Worm (Caenorhabditis elegans) whole organism, L1 larva: Measurements from ENCODE around the gene B0303.4.

Source experiments
- aha-1 ChIP-seq: fragments of 150-350 bp; optimal IDR thresholded peaks from 2 replicates; lab custom pipeline; 2014; ENCODE audit warnings: missing biosample characterization, missing genetic modification characterization
- alr-1 ChIP-seq: fragments of 200-800 bp; sonication (Bioruptor generic); optimal IDR thresholded peaks from 2 replicates; lab custom pipeline; 2018; ENCODE audit warnings: borderline replicate concordance, mild to moderate bottlenecking, missing genetic modification characterization, missing compliant biosample characterization
- aly-2 ChIP-seq: fragments of 150-350 bp; optimal IDR thresholded peaks from 2 replicates; lab custom pipeline; 2014; ENCODE audit warnings: missing biosample characterization, missing genetic modification characterization
- ceh-63 ChIP-seq: fragments of 200-800 bp; sonication (Bioruptor generic); optimal IDR thresholded peaks from 2 replicates; lab custom pipeline; 2018; ENCODE audit warnings: mild to moderate bottlenecking, missing genetic modification characterization, missing compliant biosample characterization
- ceh-8 ChIP-seq: fragments of 200-800 bp; sonication (Bioruptor generic); optimal IDR thresholded peaks from 2 replicates; lab custom pipeline; 2018; ENCODE audit warnings: mild to moderate bottlenecking, missing genetic modification characterization, moderate library complexity, missing compliant biosample characterization
- ceh-82 ChIP-seq, 3 experiments: fragments of 150-350 bp in 1 of 3; sonication (generic microtip) in 2 of 3; optimal IDR thresholded peaks; 2 replicates each; lab custom pipeline; 2014 to 2017; ENCODE audit warnings: missing biosample characterization in 3 of 3, missing genetic modification characterization in 3 of 3
- dsc-1 ChIP-seq: sonication (generic microtip); optimal IDR thresholded peaks from 2 replicates; lab custom pipeline; 2016; ENCODE audit warnings: mild to moderate bottlenecking, missing genetic modification characterization, missing compliant biosample characterization
- efl-1 ChIP-seq, 4 experiments: fragments of 150-350 bp; optimal IDR thresholded peaks in 3 of 4; peaks in 1 of 4; 1 replicate in 1 of 4; 2 replicates in 3 of 4; lab custom pipeline; 2014; ENCODE audit warnings: missing biosample characterization in 2 of 4, missing genetic modification characterization in 2 of 4, missing genetic modification reagents in 2 of 4
- efl-3 ChIP-seq: fragments of 200-800 bp; sonication (Bioruptor generic); optimal IDR thresholded peaks from 2 replicates; lab custom pipeline; 2018; ENCODE audit warnings: mild to moderate bottlenecking, missing genetic modification characterization, missing compliant biosample characterization
- egl-13 ChIP-seq: sonication (generic microtip); optimal IDR thresholded peaks from 2 replicates; lab custom pipeline; 2016; ENCODE audit warnings: missing genotype, missing genetic modification reagents, missing genetic modification characterization, missing compliant biosample characterization
- elt-2 ChIP-seq: sonication (generic microtip); optimal IDR thresholded peaks from 2 replicates; lab custom pipeline; 2016; ENCODE audit warnings: missing genetic modification characterization, mild to moderate bottlenecking, inconsistent platforms, missing compliant biosample characterization, missing genetic modification reagents
- elt-3 ChIP-seq, 6 experiments: fragments of 150-350 bp in 1 of 6; sonication (generic microtip); optimal IDR thresholded peaks; 2 replicates each; lab custom pipeline; 2017 to 2018; ENCODE audit warnings: missing biosample characterization in 6 of 6, missing genetic modification characterization in 6 of 6, inconsistent platforms in 1 of 6
- fkh-4 ChIP-seq: sonication (generic microtip); optimal IDR thresholded peaks from 2 replicates; lab custom pipeline; 2016; ENCODE audit warnings: missing compliant biosample characterization, missing genetic modification characterization, borderline replicate concordance
- fkh-8 ChIP-seq: sonication (generic microtip); optimal IDR thresholded peaks from 2 replicates; lab custom pipeline; 2016; ENCODE audit warnings: mild to moderate bottlenecking, missing genetic modification characterization, missing compliant biosample characterization
- grh-1 ChIP-seq: fragments of 200-800 bp; sonication (Bioruptor generic); IDR thresholded peaks from 2 replicates; pipeline ENCODE4 v1.3.6; 2022; ENCODE audit warnings: missing genetic modification reagents, missing genetic modification characterization, missing compliant biosample characterization
- hlh-17 ChIP-seq: fragments of 200-800 bp; sonication (Bioruptor generic); optimal IDR thresholded peaks from 2 replicates; lab custom pipeline; 2018; ENCODE audit warnings: missing genetic modification characterization, mild to moderate bottlenecking, missing compliant biosample characterization, moderate library complexity, borderline replicate concordance
- hlh-4 ChIP-seq: sonication (generic microtip); optimal IDR thresholded peaks from 2 replicates; lab custom pipeline; 2016; ENCODE audit warnings: mild to moderate bottlenecking, missing genetic modification characterization, missing compliant biosample characterization
- hpl-2 ChIP-seq: fragments of 150-350 bp; optimal IDR thresholded peaks from 2 replicates; lab custom pipeline; 2014; ENCODE audit warnings: missing biosample characterization, missing genetic modification reagents, missing genetic modification characterization
- irx-1 ChIP-seq: sonication (generic microtip); optimal IDR thresholded peaks from 2 replicates; lab custom pipeline; 2016; ENCODE audit warnings: missing genetic modification characterization, missing compliant biosample characterization
- lin-13 ChIP-seq: fragments of 150-350 bp; optimal IDR thresholded peaks from 2 replicates; lab custom pipeline; 2014; ENCODE audit warnings: missing biosample characterization, missing genetic modification reagents, missing genetic modification characterization
- lin-14 ChIP-seq: fragments of 200-800 bp; sonication (Bioruptor generic); optimal IDR thresholded peaks from 2 replicates; lab custom pipeline; 2018; ENCODE audit warnings: mild to moderate bottlenecking, missing genetic modification characterization, moderate library complexity, missing compliant biosample characterization
- lin-15B ChIP-seq: fragments of 150-350 bp; sonication (generic microtip); optimal IDR thresholded peaks from 3 replicates; lab custom pipeline; 2014; ENCODE audit warnings: missing biosample characterization, missing genetic modification characterization
- lin-35 ChIP-seq, 2 experiments: fragments of 150-350 bp; optimal IDR thresholded peaks; 2 replicates each; lab custom pipeline; 2014; ENCODE audit warnings: missing biosample characterization in 2 of 2, missing genetic modification characterization in 2 of 2, missing genetic modification reagents in 2 of 2
- lin-39 ChIP-seq: fragments of 150-350 bp; optimal IDR thresholded peaks from 2 replicates; lab custom pipeline; 2014; ENCODE audit warnings: missing biosample characterization, missing genetic modification reagents, missing genetic modification characterization
- lsy-2 ChIP-seq, 2 experiments: fragments of 150-350 bp; optimal IDR thresholded peaks; 2 replicates each; lab custom pipeline; 2014; ENCODE audit warnings: missing biosample characterization in 2 of 2, missing genetic modification characterization in 2 of 2
- mab-9 ChIP-seq: fragments of 200-800 bp; sonication (Bioruptor generic); IDR thresholded peaks from 2 replicates; pipeline ENCODE4 v1.3.6; 2022; ENCODE audit warnings: missing genetic modification reagents, missing genetic modification characterization, missing compliant biosample characterization
- mdl-1 ChIP-seq, 2 experiments: fragments of 150-350 bp; optimal IDR thresholded peaks; 2 replicates each; lab custom pipeline; 2014 to 2017; ENCODE audit warnings: missing biosample characterization in 2 of 2, missing genetic modification characterization in 2 of 2, inconsistent platforms in 1 of 2
- nhr-11 ChIP-seq: fragments of 150-350 bp; optimal IDR thresholded peaks from 2 replicates; lab custom pipeline; 2014; ENCODE audit warnings: missing biosample characterization, missing genetic modification characterization
- nhr-12 ChIP-seq: sonication (generic microtip); optimal IDR thresholded peaks from 2 replicates; lab custom pipeline; 2017; ENCODE audit warnings: missing biosample characterization, missing genetic modification characterization
- nhr-19 ChIP-seq: fragments of 200-800 bp; sonication (Bioruptor generic); conservative IDR thresholded peaks from 2 replicates; pipeline ENCODE4 v1.3.6; 2022; ENCODE audit warnings: missing genetic modification characterization, missing compliant biosample characterization
- nhr-20 ChIP-seq: sonication (generic microtip); optimal IDR thresholded peaks from 2 replicates; lab custom pipeline; 2016; ENCODE audit warnings: mild to moderate bottlenecking, missing genetic modification characterization, missing compliant biosample characterization
- nhr-47 ChIP-seq: sonication (generic microtip); optimal IDR thresholded peaks from 2 replicates; lab custom pipeline; 2016; ENCODE audit warnings: mild to moderate bottlenecking, missing genetic modification characterization, moderate library complexity, missing compliant biosample characterization
- nhr-71 ChIP-seq: sonication (generic microtip); optimal IDR thresholded peaks from 2 replicates; lab custom pipeline; 2016; ENCODE audit warnings: mild to moderate bottlenecking, missing genetic modification characterization, moderate library complexity, missing compliant biosample characterization
- nhr-76 ChIP-seq: sonication (generic microtip); optimal IDR thresholded peaks from 2 replicates; lab custom pipeline; 2017; ENCODE audit warnings: missing biosample characterization, missing genetic modification characterization
- nhr-84 ChIP-seq: sonication (generic microtip); optimal IDR thresholded peaks from 2 replicates; lab custom pipeline; 2017; ENCODE audit warnings: missing biosample characterization, missing genetic modification characterization
- nhr-85 ChIP-seq: sonication (generic microtip); peaks from one replicate; lab custom pipeline; 2016; ENCODE audit warnings: missing genetic modification characterization, inconsistent platforms, missing compliant biosample characterization
- rnt-1 ChIP-seq: sonication (generic microtip); optimal IDR thresholded peaks from 2 replicates; lab custom pipeline; 2016; ENCODE audit warnings: mild to moderate bottlenecking, missing genetic modification characterization, moderate library complexity, missing compliant biosample characterization
- snu-23 ChIP-seq: sonication (generic microtip); optimal IDR thresholded peaks from 2 replicates; lab custom pipeline; 2016; ENCODE audit warnings: missing genetic modification characterization, missing compliant biosample characterization
- sup-37 ChIP-seq: fragments of 200-800 bp; sonication (Bioruptor generic); optimal IDR thresholded peaks from 2 replicates; lab custom pipeline; 2018; ENCODE audit warnings: mild to moderate bottlenecking, missing genetic modification characterization, missing compliant biosample characterization
- swsn-7 ChIP-seq: sonication (generic microtip); optimal IDR thresholded peaks from 2 replicates; lab custom pipeline; 2016; ENCODE audit warnings: missing genetic modification characterization, missing compliant biosample characterization
- tbx-2 ChIP-seq: sonication (generic microtip); optimal IDR thresholded peaks from 2 replicates; lab custom pipeline; 2016; ENCODE audit warnings: missing genetic modification characterization, missing compliant biosample characterization
- tlp-1 ChIP-seq: fragments of 150-350 bp; optimal IDR thresholded peaks from 2 replicates; lab custom pipeline; 2014; ENCODE audit warnings: missing biosample characterization, missing genetic modification characterization
- unc-86 ChIP-seq: sonication (generic microtip); optimal IDR thresholded peaks from 2 replicates; lab custom pipeline; 2016; ENCODE audit warnings: missing genetic modification characterization, missing compliant biosample characterization
- unc-98 ChIP-seq: fragments of 200-800 bp; sonication (Bioruptor generic); IDR thresholded peaks from 2 replicates; pipeline ENCODE4 v1.3.6; 2022; ENCODE audit warnings: missing genetic modification characterization, missing compliant biosample characterization
- zag-1 ChIP-seq: fragments of 150-350 bp; optimal IDR thresholded peaks from 2 replicates; lab custom pipeline; 2014; ENCODE audit warnings: missing biosample characterization, missing genetic modification characterization
- zip-4 ChIP-seq: fragments of 200-800 bp; sonication (Bioruptor generic); optimal IDR thresholded peaks from 2 replicates; lab custom pipeline; 2018; ENCODE audit warnings: mild to moderate bottlenecking, missing genetic modification characterization, moderate library complexity, missing compliant biosample characterization
- ztf-11 ChIP-seq, 2 experiments: sonication (generic microtip); optimal IDR thresholded peaks; 2 replicates each; lab custom pipeline; 2016 to 2017; ENCODE audit warnings: missing genetic modification characterization in 2 of 2, missing biosample characterization in 1 of 2, missing compliant biosample characterization in 1 of 2
- ztf-4 ChIP-seq: fragments of 150-350 bp; optimal IDR thresholded peaks from 2 replicates; lab custom pipeline; 2014; ENCODE audit warnings: missing biosample characterization, missing genetic modification characterization

B0303.4 gene

DNA sequence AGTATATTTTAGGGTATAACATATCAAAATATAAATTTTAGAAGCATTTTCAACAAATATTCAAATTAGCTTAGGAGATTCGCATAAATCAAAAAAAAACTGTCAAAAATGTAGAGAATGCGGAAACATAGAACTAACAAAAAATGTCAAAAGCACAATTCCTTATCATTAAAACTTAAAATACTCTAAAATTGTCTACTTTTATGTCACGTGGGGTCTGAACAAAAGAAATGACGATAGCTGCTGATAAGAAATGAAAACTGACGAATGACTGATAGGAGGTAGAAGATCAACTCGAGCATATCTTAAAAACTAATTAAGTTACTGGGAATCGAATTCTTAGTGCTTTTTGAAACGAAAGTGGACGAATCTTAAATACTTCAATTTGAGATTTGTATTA lies 44.0 kb downstream of the B0303.4 start:
- peak; percentile 20 for TF ChIP-seq egl-13 (tag; lab: Kevin White, UChicago)
- TF ChIP-seq elt-2 (tag; lab: Kevin White, UChicago), result peak; percentile 89
- TF ChIP-seq nhr-12 (tag; lab: Kevin White, UChicago), result no peak
- TF ChIP-seq tlp-1 (tag; lab: Kevin White, UChicago), result peak; percentile 49
- peak in 1 of 2 experiments; percentile 12 for TF ChIP-seq lin-35 (GFP tag; optimal IDR thresholded peaks at IDR 0.05; lab: Kevin White, UChicago)
- no peak for TF ChIP-seq irx-1 (tag; lab: Kevin White, UChicago)
- TF ChIP-seq mdl-1 (tag; optimal IDR thresholded peaks at IDR 0.05; lab: Kevin White, UChicago), result peak in 1 of 2 experiments; percentile 8
- TF ChIP-seq ceh-63 (GFP tag; lab: Kevin White, UChicago), result no peak
- no peak for TF ChIP-seq lin-13
- TF ChIP-seq, all 84 proteins: peak for 5

DNA sequence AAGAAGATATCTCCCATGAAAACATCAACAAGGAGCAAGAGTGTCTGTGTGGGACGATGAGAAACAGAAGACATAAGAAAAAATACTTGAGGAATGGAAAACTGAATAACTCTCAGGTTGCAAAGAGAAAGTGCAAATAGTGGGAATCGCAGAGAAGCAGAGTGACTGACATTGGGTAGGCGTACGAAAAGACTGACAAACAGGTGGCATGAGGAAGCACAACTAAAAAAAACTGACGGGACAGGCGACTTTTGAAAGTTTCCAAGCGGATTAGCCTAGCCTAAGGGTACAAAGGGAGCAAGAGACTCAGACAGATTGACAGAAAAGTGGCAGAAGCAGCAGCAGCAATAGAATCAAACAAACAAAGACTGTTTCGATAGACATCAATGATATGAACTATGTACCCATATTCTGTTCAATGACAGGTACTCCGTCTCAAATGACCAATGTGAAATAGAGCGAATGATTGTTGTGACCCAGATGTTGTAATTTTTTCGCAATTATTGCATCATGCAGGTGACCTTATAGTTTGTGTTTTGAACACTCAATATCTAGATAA lies 44.8 kb downstream of the B0303.4 start:
- TF ChIP-seq ztf-4 (no peak), nhr-76 (tag; lab: Kevin White, UChicago) (no peak), snu-23 (peak; percentile 34), zip-4 (GFP tag; lab: Kevin White, UChicago) (no peak), mab-9 (GFP tag; lab: Robert Waterston, UW) (no peak), dsc-1 (tag; lab: Kevin White, UChicago) (no peak), swsn-7 (peak; percentile 22), hlh-17 (GFP tag; lab: Kevin White, UChicago) (no peak), aha-1 (no peak), lsy-2 (tag; optimal IDR thresholded peaks at IDR 0.05; lab: Kevin White, UChicago) (peak; percentile 8 to 32), mdl-1 (tag; optimal IDR thresholded peaks at IDR 0.05; lab: Kevin White, UChicago) (peak in 1 of 2 experiments; percentile 29), nhr-71 (tag; lab: Kevin White, UChicago) (peak; percentile 76), unc-98 (GFP tag; lab: Robert Waterston, UW) (no peak), nhr-47 (tag; lab: Kevin White, UChicago) (peak; percentile 43), zag-1 (tag; lab: Kevin White, UChicago) (no peak), alr-1 (tag; lab: Kevin White, UChicago) (no peak), egl-13 (tag; lab: Kevin White, UChicago) (no peak), efl-1 (optimal IDR thresholded peaks at IDR 0.05; lab: Kevin White, UChicago) (peak; percentile 14 to 29), efl-1 (GFP tag; optimal IDR thresholded peaks at IDR 0.05 in 1 of 2; lab: Kevin White, UChicago) (no peak), lin-15B (tag; lab: Kevin White, UChicago) (no peak), lin-39 (tag; lab: Kevin White, UChicago) (peak; percentile 60), ceh-82 (tag; optimal IDR thresholded peaks at IDR 0.05; lab: Kevin White, UChicago) (peak in 2 of 3 experiments; percentile 15 to 33), ceh-8 (no peak), nhr-85 (peak; percentile 58), nhr-11 (tag; lab: Kevin White, UChicago) (no peak), ceh-63 (GFP tag; lab: Kevin White, UChicago) (no peak), sup-37 (GFP tag; lab: Kevin White, UChicago) (no peak), unc-86 (tag; lab: Kevin White, UChicago) (peak; percentile 0), nhr-19 (peak; percentile 21; the same call in 1 of the 2 replicates), grh-1 (GFP tag; lab: Robert Waterston, UW) (no peak), lin-14 (peak; percentile 87), irx-1 (tag; lab: Kevin White, UChicago) (no peak), lin-13 (no peak), hlh-4 (tag; lab: Kevin White, UChicago) (no peak), nhr-20 (tag; lab: Kevin White, UChicago) (peak; percentile 35), ztf-11 (tag; optimal IDR thresholded peaks at IDR 0.05; lab: Kevin White, UChicago) (no peak), elt-2 (tag; lab: Kevin White, UChicago) (no peak), fkh-8 (tag; lab: Kevin White, UChicago) (no peak), aly-2 (tag; lab: Kevin White, UChicago) (no peak), efl-3 (GFP tag; lab: Kevin White, UChicago) (no peak), fkh-4 (tag; lab: Kevin White, UChicago) (no peak), hpl-2 (GFP tag; lab: Kevin White, UChicago) (no peak), elt-3 (tag; optimal IDR thresholded peaks at IDR 0.05; lab: Kevin White, UChicago) (peak in 1 of 6 experiments; percentile 3), rnt-1 (tag; lab: Kevin White, UChicago) (peak; percentile 72), nhr-84 (tag; lab: Kevin White, UChicago) (no peak), tbx-2 (tag; lab: Kevin White, UChicago) (peak; percentile 48)
